Worm (Caenorhabditis elegans) whole organism, L4/young adult: ENCODE data around the gene C55C3.3.

Experiments
- W03F9.2 ChIP-seq: fragments of 150-350 bp; optimal IDR thresholded peaks from 2 replicates; lab custom pipeline; 2014; ENCODE audit warnings: missing biosample characterization, missing genetic modification characterization
- dao-5 ChIP-seq: sonication (generic microtip); optimal IDR thresholded peaks from 2 replicates; lab custom pipeline; 2016; ENCODE audit warnings: missing genotype, missing genetic modification characterization, moderate library complexity, missing compliant biosample characterization
- him-1 ChIP-seq: sonication (generic microtip); optimal IDR thresholded peaks from 2 replicates; lab custom pipeline; 2016; ENCODE audit warnings: missing genotype, missing genetic modification reagents, missing genetic modification characterization, missing compliant biosample characterization

ce11 chrIV:5658225-5658624 is 26.9 kb upstream of the C55C3.3 start:
- TF ChIP-seq him-1: no peak
- no peak for TF ChIP-seq dao-5 (tag; lab: Kevin White, UChicago)
- TF ChIP-seq W03F9.2: no peak
